Fruit fly (Drosophila melanogaster) whole organism, prepupa: ENCODE results near the gene CG8001.

Experiments used
- Blimp-1 ChIP-seq: fragments of 200-800 bp; sonication (Bioruptor generic); optimal IDR thresholded peaks from 3 replicates; lab custom pipeline; 2017; ENCODE audit warnings: missing biosample characterization, missing genetic modification characterization, mild to moderate bottlenecking, moderate library complexity, missing genetic modification reagents
- CG10631 ChIP-seq: fragments of 200-800 bp; sonication (Bioruptor generic); optimal IDR thresholded peaks from 2 replicates; lab custom pipeline; 2016; ENCODE audit warnings: missing biosample characterization, missing genetic modification characterization
- CG11294 ChIP-seq: fragments of 200-800 bp; sonication (Bioruptor generic); IDR thresholded peaks from 2 replicates; pipeline ENCODE4 v1.3.6; 2022; ENCODE audit warnings: missing biosample characterization, missing genetic modification characterization
- CG11902 ChIP-seq: fragments of 200-800 bp; sonication (Bioruptor generic); optimal IDR thresholded peaks from 3 replicates; lab custom pipeline; 2016; ENCODE audit warnings: missing biosample characterization, missing genetic modification characterization
- CG1621 ChIP-seq: fragments of 200-800 bp; sonication (Bioruptor generic); optimal IDR thresholded peaks from 3 replicates; lab custom pipeline; 2018; ENCODE audit warnings: missing biosample characterization, mild to moderate bottlenecking, missing genetic modification characterization
- CG16779 ChIP-seq: fragments of 200-800 bp; sonication (Bioruptor generic); optimal IDR thresholded peaks from 3 replicates; lab custom pipeline; 2017; ENCODE audit warnings: missing biosample characterization, mild to moderate bottlenecking, missing genetic modification characterization
- CG3032 ChIP-seq: fragments of 200-800 bp; optimal IDR thresholded peaks from 2 replicates; lab custom pipeline; 2019; ENCODE audit warnings: missing biosample characterization, mild to moderate bottlenecking, missing genetic modification characterization, moderate library complexity
- CG31627 ChIP-seq: fragments of 200-800 bp; sonication (Bioruptor generic); optimal IDR thresholded peaks from 3 replicates; lab custom pipeline; 2016; ENCODE audit warnings: missing biosample characterization, missing genetic modification characterization
- CG32006 ChIP-seq: fragments of 200-800 bp; sonication (Bioruptor generic); optimal IDR thresholded peaks from 3 replicates; lab custom pipeline; 2017; ENCODE audit warnings: missing biosample characterization, mild to moderate bottlenecking, missing genetic modification characterization
- CG3919 ChIP-seq: fragments of 200-800 bp; sonication (Bioruptor generic); optimal IDR thresholded peaks from 3 replicates; lab custom pipeline; 2016; ENCODE audit warnings: missing biosample characterization, missing genetic modification characterization
- CG4318 ChIP-seq: fragments of 200-800 bp; sonication (Bioruptor generic); optimal IDR thresholded peaks from 3 replicates; lab custom pipeline; 2017; ENCODE audit warnings: missing biosample characterization, mild to moderate bottlenecking, missing genetic modification characterization
- CG6163 ChIP-seq: fragments of 200-800 bp; sonication (Bioruptor generic); IDR thresholded peaks from 3 replicates; pipeline ENCODE4 v1.3.6; 2022; ENCODE audit warnings: missing biosample characterization, missing genetic modification characterization
- CG6276 ChIP-seq: fragments of 200-800 bp; sonication (Bioruptor generic); optimal IDR thresholded peaks from 2 replicates; lab custom pipeline; 2017; ENCODE audit warnings: missing biosample characterization, mild to moderate bottlenecking, missing genetic modification characterization
- CG6792 ChIP-seq: fragments of 200-800 bp; sonication (Bioruptor generic); optimal IDR thresholded peaks from 3 replicates; lab custom pipeline; 2016; ENCODE audit warnings: missing biosample characterization, missing genetic modification characterization
- CG6854 ChIP-seq: fragments of 200-800 bp; sonication (Bioruptor generic); optimal IDR thresholded peaks from 2 replicates; lab custom pipeline; 2017; ENCODE audit warnings: missing biosample characterization, mild to moderate bottlenecking, missing genetic modification characterization
- CG8119 ChIP-seq: fragments of 200-800 bp; sonication (Bioruptor generic); IDR thresholded peaks from 3 replicates; pipeline ENCODE4 v1.3.6; 2022; ENCODE audit warnings: missing biosample characterization, missing genetic modification characterization
- CG8632 ChIP-seq: fragments of 200-800 bp; sonication (Bioruptor generic); optimal IDR thresholded peaks from 3 replicates; lab custom pipeline; 2016; ENCODE audit warnings: missing biosample characterization, missing genetic modification characterization
- CG9139 ChIP-seq: fragments of 200-800 bp; sonication (Bioruptor generic); optimal IDR thresholded peaks from 3 replicates; lab custom pipeline; 2017; ENCODE audit warnings: missing biosample characterization, mild to moderate bottlenecking, missing genetic modification characterization
- Eip75B ChIP-seq: fragments of 200-800 bp; sonication (Bioruptor generic); optimal IDR thresholded peaks from 3 replicates; lab custom pipeline; 2016; ENCODE audit warnings: missing biosample characterization, missing genetic modification characterization
- Eip93F ChIP-seq: fragments of 200-800 bp; sonication (Bioruptor generic); optimal IDR thresholded peaks from 2 replicates; lab custom pipeline; 2016; ENCODE audit warnings: missing biosample characterization, mild to moderate bottlenecking, missing genetic modification characterization
- Ets21C ChIP-seq: fragments of 200-800 bp; sonication (Bioruptor generic); optimal IDR thresholded peaks from 3 replicates; lab custom pipeline; 2016; ENCODE audit warnings: missing biosample characterization, missing genetic modification characterization
- Hr38 ChIP-seq: sonication (Bioruptor generic); optimal IDR thresholded peaks from 2 replicates; lab custom pipeline; 2016; ENCODE audit warnings: missing biosample characterization, missing genetic modification characterization
- Hr39 ChIP-seq: fragments of 200-800 bp; sonication (Bioruptor generic); optimal IDR thresholded peaks from 2 replicates; lab custom pipeline; 2016; ENCODE audit warnings: missing biosample characterization, missing genetic modification characterization
- Hr4 ChIP-seq: fragments of 200-800 bp; sonication (Bioruptor generic); optimal IDR thresholded peaks from 3 replicates; lab custom pipeline; 2016; ENCODE audit warnings: missing biosample characterization, missing genetic modification characterization
- Lpt ChIP-seq: fragments of 200-800 bp; sonication (Bioruptor generic); optimal IDR thresholded peaks from 3 replicates; lab custom pipeline; 2016; ENCODE audit warnings: missing biosample characterization, missing genetic modification characterization
- OdsH ChIP-seq: fragments of 200-800 bp; sonication (Bioruptor generic); optimal IDR thresholded peaks from 3 replicates; lab custom pipeline; 2016; ENCODE audit warnings: missing biosample characterization, missing genetic modification characterization
- Smox ChIP-seq: fragments of 200-800 bp; sonication (Bioruptor generic); optimal IDR thresholded peaks from 3 replicates; lab custom pipeline; 2016; ENCODE audit warnings: missing biosample characterization, missing genetic modification characterization
- Sox102F ChIP-seq: fragments of 200-800 bp; sonication (Bioruptor generic); optimal IDR thresholded peaks from 2 replicates; lab custom pipeline; 2016; ENCODE audit warnings: missing biosample characterization, mild to moderate bottlenecking, missing genetic modification characterization
- Sox14 ChIP-seq: fragments of 200-800 bp; sonication (Bioruptor generic); optimal IDR thresholded peaks from 3 replicates; lab custom pipeline; 2016; ENCODE audit warnings: missing biosample characterization, missing genetic modification characterization
- achi ChIP-seq: fragments of 200-800 bp; sonication (Bioruptor generic); optimal IDR thresholded peaks from 3 replicates; lab custom pipeline; 2016; ENCODE audit warnings: missing biosample characterization, missing genetic modification characterization
- acj6 ChIP-seq: fragments of 200-800 bp; sonication (Bioruptor generic); optimal IDR thresholded peaks from 3 replicates; lab custom pipeline; 2016; ENCODE audit warnings: missing biosample characterization, missing genetic modification characterization
- cyc ChIP-seq: fragments of 200-800 bp; sonication (Bioruptor generic); optimal IDR thresholded peaks from 3 replicates; lab custom pipeline; 2016; ENCODE audit warnings: missing biosample characterization, missing genetic modification characterization
- dac ChIP-seq: fragments of 200-800 bp; sonication (Bioruptor generic); optimal IDR thresholded peaks from 2 replicates; lab custom pipeline; 2017; ENCODE audit warnings: missing biosample characterization, mild to moderate bottlenecking, missing genetic modification characterization
- dsx ChIP-seq: fragments of 200-800 bp; optimal IDR thresholded peaks from 3 replicates; lab custom pipeline; 2019; ENCODE audit warnings: missing biosample characterization, mild to moderate bottlenecking, missing genetic modification characterization, moderate library complexity; ENCODE audit not compliant: poor library complexity, severe bottlenecking
- eg ChIP-seq: fragments of 200-800 bp; sonication (Bioruptor generic); IDR thresholded peaks from 3 replicates; pipeline ENCODE4 v1.3.6; 2022; ENCODE audit warnings: missing biosample characterization, missing genetic modification characterization
- esn ChIP-seq: fragments of 200-800 bp; sonication (Bioruptor generic); optimal IDR thresholded peaks from 2 replicates; lab custom pipeline; 2016; ENCODE audit warnings: missing biosample characterization, mild to moderate bottlenecking, missing genetic modification characterization, moderate library complexity
- fd59A ChIP-seq: fragments of 200-800 bp; sonication (Bioruptor generic); optimal IDR thresholded peaks from 2 replicates; lab custom pipeline; 2017; ENCODE audit warnings: missing biosample characterization, mild to moderate bottlenecking, missing genetic modification characterization, missing genetic modification reagents
- fd85E ChIP-seq: fragments of 200-800 bp; sonication (Bioruptor generic); optimal IDR thresholded peaks from 3 replicates; lab custom pipeline; 2016; ENCODE audit warnings: missing biosample characterization, missing genetic modification characterization
- fkh ChIP-seq: fragments of 200-800 bp; sonication (Bioruptor generic); optimal IDR thresholded peaks from 3 replicates; lab custom pipeline; 2017; ENCODE audit warnings: missing biosample characterization, mild to moderate bottlenecking, missing genetic modification characterization, moderate library complexity
- net ChIP-seq: fragments of 200-800 bp; sonication (Bioruptor generic); optimal IDR thresholded peaks from 3 replicates; lab custom pipeline; 2016; ENCODE audit warnings: missing biosample characterization, missing genetic modification characterization
- pdm3 ChIP-seq: fragments of 200-800 bp; sonication (Bioruptor generic); optimal IDR thresholded peaks from 3 replicates; lab custom pipeline; 2016; ENCODE audit warnings: missing biosample characterization, missing genetic modification characterization
- salr ChIP-seq, 2 experiments: fragments of 200-800 bp; sonication (Bioruptor generic); optimal IDR thresholded peaks; 3 replicates each; lab custom pipeline; 2016 to 2018; ENCODE audit warnings: missing biosample characterization in 2 of 2, missing genetic modification characterization in 2 of 2, mild to moderate bottlenecking in 1 of 2
- svp ChIP-seq: fragments of 200-800 bp; sonication (Bioruptor generic); peaks from one replicate; lab custom pipeline; 2016; ENCODE audit warnings: missing biosample characterization, missing genetic modification characterization
- topi ChIP-seq: fragments of 200-800 bp; sonication (Bioruptor generic); optimal IDR thresholded peaks from 3 replicates; lab custom pipeline; 2016; ENCODE audit warnings: missing biosample characterization, missing genetic modification characterization
- vri ChIP-seq: fragments of 200-800 bp; sonication (Bioruptor generic); optimal IDR thresholded peaks from 3 replicates; lab custom pipeline; 2016; ENCODE audit warnings: missing biosample characterization, mild to moderate bottlenecking, missing genetic modification characterization

Gene CG8001

DNA sequence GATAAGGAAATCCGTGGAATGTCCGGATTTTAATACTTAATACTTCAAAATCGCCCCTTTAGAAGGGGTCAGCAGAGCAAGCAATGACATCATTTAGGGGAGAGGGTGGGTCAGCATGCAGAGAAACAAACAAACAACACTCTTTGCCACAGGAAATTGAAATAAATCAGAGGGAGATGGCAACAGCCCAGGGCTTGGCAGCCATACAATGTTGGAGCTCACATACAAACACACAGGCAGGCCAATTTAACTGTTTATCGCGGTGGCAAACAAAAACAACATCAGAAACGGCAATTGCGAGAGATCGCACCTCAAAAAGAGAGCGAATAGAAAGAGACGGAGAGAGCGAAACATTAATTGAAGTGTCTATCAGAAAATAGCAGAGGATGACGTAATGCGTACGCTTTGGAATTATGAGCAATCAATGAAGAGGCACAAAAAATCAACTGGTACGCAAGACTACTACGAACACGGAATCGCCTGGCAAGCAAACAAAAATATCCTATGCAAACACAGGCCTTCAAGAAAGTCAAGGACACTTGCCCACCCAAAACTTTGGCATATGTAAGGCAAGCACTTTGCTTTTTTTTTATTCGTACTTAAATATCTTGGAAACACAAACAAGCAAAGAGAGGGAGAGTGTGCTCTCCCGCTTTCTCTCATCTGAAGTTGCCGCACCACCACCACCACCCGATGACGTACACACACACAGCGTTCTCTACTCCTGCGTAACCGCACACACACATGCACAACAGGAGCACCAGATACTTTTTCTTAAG is 38.4 kb downstream of the CG8001 start (continued):
- no peak for TF ChIP-seq CG8632 (GFP tag; lab: Kevin White, UChicago)
- no peak for TF ChIP-seq Hr4 (GFP tag; lab: Kevin White, UChicago)
- no peak for TF ChIP-seq Eip93F
- no peak for TF ChIP-seq Smox (GFP tag; lab: Kevin White, UChicago)
- TF ChIP-seq CG16779: no peak
- no peak for TF ChIP-seq net (GFP tag; lab: Kevin White, UChicago)
- peak; percentile 99 for TF ChIP-seq dsx (GFP tag; lab: Kevin White, UChicago)
- peak; percentile 50 for TF ChIP-seq Blimp-1 (GFP tag; lab: Kevin White, UChicago)
- TF ChIP-seq Sox14: no peak
- TF ChIP-seq CG10631 (GFP tag; lab: Kevin White, UChicago): no peak
- no peak for TF ChIP-seq Hr39 (GFP tag; lab: Kevin White, UChicago)
- no peak for TF ChIP-seq CG3032 (tag; lab: Kevin White, UChicago)
- no peak for TF ChIP-seq Sox102F (GFP tag; lab: Kevin White, UChicago)
- peak; percentile 85 for TF ChIP-seq svp (GFP tag; lab: Kevin White, UChicago)
- TF ChIP-seq CG31627 (GFP tag; lab: Kevin White, UChicago): no peak
- TF ChIP-seq OdsH (GFP tag; lab: Kevin White, UChicago): no peak
- TF ChIP-seq salr (GFP tag; optimal IDR thresholded peaks at IDR 0.05; lab: Kevin White, UChicago): no peak
- TF ChIP-seq dac (GFP tag; lab: Kevin White, UChicago): no peak
- no peak for TF ChIP-seq esn (GFP tag; lab: Kevin White, UChicago)
- no peak for TF ChIP-seq CG9139 (GFP tag; lab: Kevin White, UChicago)
- TF ChIP-seq topi (GFP tag; lab: Kevin White, UChicago): no peak
- no peak for TF ChIP-seq CG1621 (tag; lab: Kevin White, UChicago)
- no peak for TF ChIP-seq Eip75B (GFP tag; lab: Kevin White, UChicago)
- no peak for TF ChIP-seq cyc (GFP tag; lab: Kevin White, UChicago)
- no peak for TF ChIP-seq CG11294
- no peak for TF ChIP-seq CG6276 (GFP tag; lab: Kevin White, UChicago)
- no peak for TF ChIP-seq achi (GFP tag; lab: Kevin White, UChicago)
- TF ChIP-seq CG3919 (GFP tag; lab: Kevin White, UChicago): no peak
- TF ChIP-seq vri (GFP tag; lab: Kevin White, UChicago): peak; percentile 90
- no peak for TF ChIP-seq CG4318 (GFP tag; lab: Kevin White, UChicago)

DNA sequence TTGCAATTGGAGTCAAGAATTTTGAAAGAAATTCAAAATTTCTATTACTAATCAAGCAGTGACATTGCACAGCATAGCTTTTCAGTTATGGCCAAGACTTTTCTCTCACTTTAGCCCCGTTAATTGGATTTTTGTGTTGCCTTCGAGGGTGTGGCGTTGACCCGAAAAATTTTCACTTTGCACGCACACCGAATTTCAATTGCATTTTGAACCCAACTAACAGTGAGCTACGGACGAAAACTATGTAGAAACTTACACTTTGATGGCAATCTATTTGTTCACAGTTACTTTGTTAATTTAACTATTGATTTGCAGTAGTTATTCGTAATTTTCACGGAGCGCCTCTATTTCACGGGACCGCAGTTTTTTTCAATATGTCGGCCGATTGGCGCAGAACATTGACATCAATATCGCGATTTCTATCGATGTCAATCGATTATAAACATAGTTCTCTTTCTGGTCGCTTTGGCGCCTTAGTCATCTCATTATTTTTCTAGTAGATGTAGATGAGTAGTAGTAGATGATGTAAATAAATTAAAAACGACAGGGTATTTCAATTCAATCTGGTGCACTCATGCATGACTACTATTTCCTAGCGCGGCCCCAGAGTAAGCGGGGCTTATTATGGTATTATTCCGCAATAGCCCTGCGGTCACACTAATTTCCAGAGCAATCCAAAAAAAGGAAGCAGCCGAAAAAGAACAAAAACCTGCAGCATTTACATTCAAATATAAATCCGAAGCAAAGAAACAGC is 39.2 kb downstream of the CG8001 start, which contains the start of the genes alpha-Spec, dlt and Cdc37:
Gene alpha-Spec (minus strand): TSS at position 386 of the 754 bp plus-strand sequence.
Gene dlt (minus strand): TSS at position 386 of the 754 bp plus-strand sequence.
Gene Cdc37 (plus strand): TSS at position 450 of the 754 bp plus-strand sequence.
- TF ChIP-seq acj6 (GFP tag; lab: Kevin White, UChicago) (no peak), CG32006 (GFP tag; lab: Kevin White, UChicago) (no peak), fd85E (GFP tag; lab: Kevin White, UChicago) (no peak), CG6792 (no peak), fd59A (GFP tag; lab: Kevin White, UChicago) (no peak), eg (GFP tag; lab: Robert Waterston, UW) (0 out of 3 replicates have a peak, but pooled peaks have one; percentile 29), CG6854 (no peak), CG8119 (GFP tag; lab: Robert Waterston, UW) (0 out of 3 replicates have a peak, but pooled peaks have one; percentile 27), dac (GFP tag; lab: Kevin White, UChicago) (no peak), CG1621 (tag; lab: Kevin White, UChicago) (peak; percentile 42), topi (GFP tag; lab: Kevin White, UChicago) (no peak), Sox14 (peak; percentile 70), Smox (GFP tag; lab: Kevin White, UChicago) (no peak), CG6276 (GFP tag; lab: Kevin White, UChicago) (no peak), CG16779 (no peak), salr (GFP tag; optimal IDR thresholded peaks at IDR 0.05; lab: Kevin White, UChicago) (peak in 1 of 2 experiments; percentile 3), Lpt (GFP tag; lab: Kevin White, UChicago) (no peak), Ets21C (GFP tag; lab: Kevin White, UChicago) (no peak), CG6163 (GFP tag; lab: Robert Waterston, UW) (no peak), Hr39 (GFP tag; lab: Kevin White, UChicago) (no peak), Sox102F (GFP tag; lab: Kevin White, UChicago) (no peak), Hr4 (GFP tag; lab: Kevin White, UChicago) (no peak), Eip75B (GFP tag; lab: Kevin White, UChicago) (no peak), CG31627 (GFP tag; lab: Kevin White, UChicago) (peak; percentile 27), pdm3 (GFP tag; lab: Kevin White, UChicago) (no peak), cyc (GFP tag; lab: Kevin White, UChicago) (peak; percentile 33), fkh (GFP tag; lab: Kevin White, UChicago) (no peak), Hr38 (GFP tag; lab: Kevin White, UChicago) (no peak), CG9139 (GFP tag; lab: Kevin White, UChicago) (no peak), CG11902 (GFP tag; lab: Kevin White, UChicago) (no peak)
